Fruit fly (Drosophila melanogaster) whole organism, prepupa: ENCODE data around the gene CG42259.

ENCODE experiments used
- fd85E ChIP-seq: fragments of 200-800 bp; sonication (Bioruptor generic); optimal IDR thresholded peaks from 3 replicates; lab custom pipeline; 2016; ENCODE audit warnings: missing biosample characterization, missing genetic modification characterization
- net ChIP-seq: fragments of 200-800 bp; sonication (Bioruptor generic); optimal IDR thresholded peaks from 3 replicates; lab custom pipeline; 2016; ENCODE audit warnings: missing biosample characterization, missing genetic modification characterization

- TF ChIP-seq fd85E (GFP tag; lab: Kevin White, UChicago) (no peak), net (GFP tag; lab: Kevin White, UChicago) (no peak)
Measured at dm6 chrX:1063143-1063542, 17.1 kb downstream of the CG42259 start.
